Worm (Caenorhabditis elegans) whole organism, L4/young adult: Measurements from ENCODE around the gene him-10.

Source experiments
- W03F9.2 ChIP-seq: fragments of 150-350 bp; optimal IDR thresholded peaks from 2 replicates; lab custom pipeline; 2014; ENCODE audit warnings: missing biosample characterization, missing genetic modification characterization
- dao-5 ChIP-seq: sonication (generic microtip); optimal IDR thresholded peaks from 2 replicates; lab custom pipeline; 2016; ENCODE audit warnings: missing genotype, missing genetic modification characterization, moderate library complexity, missing compliant biosample characterization
- him-1 ChIP-seq: sonication (generic microtip); optimal IDR thresholded peaks from 2 replicates; lab custom pipeline; 2016; ENCODE audit warnings: missing genotype, missing genetic modification reagents, missing genetic modification characterization, missing compliant biosample characterization

DNA sequence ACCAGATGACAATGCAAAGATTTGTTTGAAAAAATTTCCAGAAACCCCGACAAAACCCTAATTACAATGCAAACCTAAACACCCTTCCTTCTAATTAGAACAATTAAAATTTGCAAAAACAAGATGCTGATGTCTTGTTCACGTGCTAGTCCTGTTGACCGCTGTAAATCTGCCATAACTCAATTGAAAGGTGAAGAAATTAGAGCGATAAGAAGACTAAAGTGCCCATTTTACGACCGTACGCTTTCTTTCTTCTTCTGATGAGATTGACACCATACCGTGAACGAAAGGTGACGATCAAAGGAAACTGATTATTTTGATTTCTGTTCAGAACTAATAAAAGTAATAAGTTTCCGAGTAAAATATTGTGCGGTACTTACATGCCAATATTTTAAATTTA, 10.4 kb downstream of the him-10 start:
- TF ChIP-seq him-1 (tag; lab: Kevin White, UChicago): no peak
- no peak for TF ChIP-seq dao-5
- peak; percentile 1 for TF ChIP-seq W03F9.2 (tag; lab: Kevin White, UChicago)
